Worm (Caenorhabditis elegans): ENCODE results near the gene C34C12.1.
A peak's percentile ranks its signal among the peaks of the same experiment; 100 is the strongest.

Gene C34C12.1

DNA sequence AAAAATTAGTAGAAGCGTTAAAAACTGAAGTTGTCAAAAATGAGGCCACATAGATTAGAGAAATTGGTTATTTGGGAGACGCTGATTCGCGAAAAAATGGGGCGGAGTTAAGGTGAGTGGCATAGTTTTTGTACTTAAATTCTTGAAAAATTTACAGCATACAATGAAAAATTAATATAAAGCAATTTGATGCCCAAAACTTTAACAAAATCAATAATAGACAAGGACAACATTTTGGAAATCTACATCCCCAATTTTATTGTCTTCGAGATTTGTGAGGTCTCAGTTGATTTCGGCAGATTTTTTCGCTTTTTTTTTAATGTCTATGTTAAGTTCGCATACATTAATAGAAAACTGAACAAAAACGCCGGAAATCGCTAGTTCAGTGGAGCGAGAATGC is 22.1 kb downstream of the C34C12.1 start:
- TF ChIP-seq ztf-11 (tag; optimal IDR thresholded peaks at IDR 0.05) (no peak), bed-3 (GFP tag; optimal IDR thresholded peaks at IDR 0.05) (peak; percentile 61), lin-13 (tag; optimal IDR thresholded peaks at IDR 0.05) (no peak), unc-62 (GFP tag; optimal IDR thresholded peaks at IDR 0.05) (no peak), mep-1 (tag; optimal IDR thresholded peaks at IDR 0.05) (no peak), lsy-2 (tag; optimal IDR thresholded peaks at IDR 0.05) (no peak), elt-1 (tag; optimal IDR thresholded peaks at IDR 0.05; ENCODE audit: borderline replicate concordance, insufficient read depth) (no peak), snpc-4 (tag; optimal IDR thresholded peaks at IDR 0.05) (no peak), elt-3 (tag; optimal IDR thresholded peaks at IDR 0.05) (no peak), ceh-39 (tag; optimal IDR thresholded peaks at IDR 0.05) (no peak), tbx-8 (GFP tag; optimal IDR thresholded peaks at IDR 0.05) (peak; percentile 73), blmp-1 (tag; optimal IDR thresholded peaks at IDR 0.05) (no peak), M03D4.4 (tag; optimal IDR thresholded peaks at IDR 0.05) (no peak), zip-8 (tag; optimal IDR thresholded peaks at IDR 0.05) (no peak), cnd-1 (tag; optimal IDR thresholded peaks at IDR 0.05) (peak; percentile 22), ham-2 (GFP tag; optimal IDR thresholded peaks at IDR 0.05) (no peak), hlh-1 (tag; optimal IDR thresholded peaks at IDR 0.05) (no peak), nhr-12 (tag; optimal IDR thresholded peaks at IDR 0.05) (no peak), mls-2 (tag; optimal IDR thresholded peaks at IDR 0.05) (peak; percentile 29), unc-120 (tag; optimal IDR thresholded peaks at IDR 0.05; ENCODE audit: poor library complexity, severe bottlenecking) (no peak), nhr-28 (tag; optimal IDR thresholded peaks at IDR 0.05) (no peak), nhr-237 (tag; optimal IDR thresholded peaks at IDR 0.05) (no peak), sptf-1 (tag; optimal IDR thresholded peaks at IDR 0.05) (peak; percentile 66), pha-4 (tag; optimal IDR thresholded peaks at IDR 0.05) (no peak), ceh-43 (GFP tag; optimal IDR thresholded peaks at IDR 0.05) (no peak), ceh-83 (GFP tag; optimal IDR thresholded peaks at IDR 0.05) (no peak), flh-1 (GFP tag; optimal IDR thresholded peaks at IDR 0.05) (no peak), nhr-2 (tag; optimal IDR thresholded peaks at IDR 0.05) (no peak), nhr-76 (tag; optimal IDR thresholded peaks at IDR 0.05) (no peak), mab-5 (tag; optimal IDR thresholded peaks at IDR 0.05) (no peak), unc-39 (tag; optimal IDR thresholded peaks at IDR 0.05) (no peak), lin-32 (GFP tag; optimal IDR thresholded peaks at IDR 0.05) (peak; percentile 35), sem-2 (GFP tag; optimal IDR thresholded peaks at IDR 0.05) (peak; percentile 10), drap-1 (GFP tag; optimal IDR thresholded peaks at IDR 0.05) (no peak), ces-1 (GFP tag; optimal IDR thresholded peaks at IDR 0.05) (peak; percentile 31)

DNA sequence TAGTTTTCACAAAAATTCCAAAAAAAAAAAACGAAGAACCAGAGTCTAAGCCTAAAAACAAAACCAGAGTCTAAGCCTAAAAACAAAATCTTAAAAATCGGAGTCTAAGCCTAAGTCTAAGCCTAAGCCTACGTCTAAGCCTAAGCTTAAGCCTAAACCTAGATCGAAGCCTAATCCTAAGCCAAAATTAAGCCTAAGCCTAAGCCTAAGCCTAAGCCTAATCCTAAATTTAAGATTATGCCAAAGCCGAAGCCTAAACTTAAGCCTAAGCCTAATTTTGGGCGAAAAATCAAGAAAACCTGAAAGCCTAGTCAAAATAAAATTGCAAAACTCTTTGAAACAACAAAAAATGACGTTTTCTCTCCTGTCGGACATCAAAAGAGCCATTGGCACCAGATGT is 23.2 kb downstream of the C34C12.1 start:
- no peak for TF ChIP-seq flh-1 (GFP tag; optimal IDR thresholded peaks at IDR 0.05)
- no peak for TF ChIP-seq ceh-39 (tag; optimal IDR thresholded peaks at IDR 0.05)
- no peak for TF ChIP-seq nhr-12 (tag; optimal IDR thresholded peaks at IDR 0.05)
- TF ChIP-seq ceh-83 (GFP tag; optimal IDR thresholded peaks at IDR 0.05) = no peak
- no peak for TF ChIP-seq lsy-2 (tag; optimal IDR thresholded peaks at IDR 0.05)
- TF ChIP-seq ztf-11 (tag; optimal IDR thresholded peaks at IDR 0.05) = no peak
- no peak for TF ChIP-seq hlh-1 (tag; optimal IDR thresholded peaks at IDR 0.05)

DNA sequence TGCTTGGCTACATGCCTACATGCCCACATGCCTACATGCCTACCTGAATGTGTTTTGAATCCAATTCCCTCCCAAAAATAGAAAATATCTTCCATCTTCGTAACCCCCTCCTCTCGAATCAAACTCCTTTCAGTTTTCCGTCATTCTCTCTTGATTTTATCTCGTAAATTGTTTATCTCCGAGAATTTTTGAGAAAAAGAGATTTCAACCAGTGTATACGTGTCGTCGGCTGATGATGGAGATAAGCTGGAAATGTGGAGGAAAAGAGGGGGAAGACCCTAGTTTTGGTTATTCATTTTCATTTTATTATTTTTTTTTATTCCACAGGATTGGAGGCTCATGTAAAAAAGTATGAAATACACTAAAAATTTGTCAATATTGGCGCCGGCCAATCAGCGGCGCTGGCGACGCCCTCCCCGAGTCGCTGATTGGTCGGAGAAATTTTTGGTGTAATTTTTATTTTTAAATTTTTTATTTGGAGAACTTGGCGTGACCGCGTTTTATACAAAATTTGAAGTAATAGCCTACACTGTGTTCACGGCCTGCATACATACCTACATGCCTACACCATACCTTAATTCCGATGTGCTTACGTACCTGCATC is 24.8 kb downstream of the C34C12.1 start:
- peak; percentile 89 for TF ChIP-seq elt-1 (tag; optimal IDR thresholded peaks at IDR 0.05; ENCODE audit: borderline replicate concordance, insufficient read depth)
- TF ChIP-seq pha-4 (tag; optimal IDR thresholded peaks at IDR 0.05) = no peak

DNA sequence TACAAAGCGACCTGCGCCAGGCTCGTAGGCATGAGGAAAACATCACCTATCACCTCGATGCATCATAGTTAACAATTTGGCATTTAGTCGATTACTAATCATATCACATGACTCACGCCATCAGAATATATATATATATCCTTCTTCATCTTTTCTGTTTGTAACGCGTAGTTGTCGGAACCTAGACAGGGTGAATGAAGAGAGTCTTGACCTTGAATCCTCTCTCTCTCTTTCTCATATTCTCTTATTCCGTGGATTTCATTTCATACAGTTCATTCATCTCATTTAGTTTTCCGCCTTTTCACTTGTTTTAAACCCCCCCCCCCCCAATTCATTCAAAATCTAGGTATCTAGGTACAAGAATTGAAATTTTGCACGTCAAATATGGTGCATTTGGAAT is 26.1 kb downstream of the C34C12.1 start:
- TF ChIP-seq elt-3 (tag; optimal IDR thresholded peaks at IDR 0.05) (no peak), tbx-8 (GFP tag; optimal IDR thresholded peaks at IDR 0.05) (peak; percentile 9)

All from whole organism, mixed stage, embryonic.